Fruit fly (Drosophila melanogaster) whole organism, wandering third instar larva: Measurements from ENCODE around the gene Septin4.

Source experiments
- Hr78 ChIP-seq: fragments of >200 bp; optimal IDR thresholded peaks from 2 replicates; lab custom pipeline; 2017; ENCODE audit warnings: missing biosample characterization, missing genetic modification characterization
- tai ChIP-seq: sonication (Bioruptor generic); optimal IDR thresholded peaks from 2 replicates; lab custom pipeline; 2016; ENCODE audit warnings: missing biosample characterization, missing genetic modification characterization

dm6 chrX:16647092-16647632 lies 47.8 kb downstream of the Septin4 start:
- no peak for TF ChIP-seq Hr78 (GFP tag; lab: Kevin White, UChicago)
- TF ChIP-seq tai (GFP tag; lab: Kevin White, UChicago), result no peak
